Fruit fly (Drosophila melanogaster): ENCODE measurements around the gene CG9689.

The CG9689 gene

DNA sequence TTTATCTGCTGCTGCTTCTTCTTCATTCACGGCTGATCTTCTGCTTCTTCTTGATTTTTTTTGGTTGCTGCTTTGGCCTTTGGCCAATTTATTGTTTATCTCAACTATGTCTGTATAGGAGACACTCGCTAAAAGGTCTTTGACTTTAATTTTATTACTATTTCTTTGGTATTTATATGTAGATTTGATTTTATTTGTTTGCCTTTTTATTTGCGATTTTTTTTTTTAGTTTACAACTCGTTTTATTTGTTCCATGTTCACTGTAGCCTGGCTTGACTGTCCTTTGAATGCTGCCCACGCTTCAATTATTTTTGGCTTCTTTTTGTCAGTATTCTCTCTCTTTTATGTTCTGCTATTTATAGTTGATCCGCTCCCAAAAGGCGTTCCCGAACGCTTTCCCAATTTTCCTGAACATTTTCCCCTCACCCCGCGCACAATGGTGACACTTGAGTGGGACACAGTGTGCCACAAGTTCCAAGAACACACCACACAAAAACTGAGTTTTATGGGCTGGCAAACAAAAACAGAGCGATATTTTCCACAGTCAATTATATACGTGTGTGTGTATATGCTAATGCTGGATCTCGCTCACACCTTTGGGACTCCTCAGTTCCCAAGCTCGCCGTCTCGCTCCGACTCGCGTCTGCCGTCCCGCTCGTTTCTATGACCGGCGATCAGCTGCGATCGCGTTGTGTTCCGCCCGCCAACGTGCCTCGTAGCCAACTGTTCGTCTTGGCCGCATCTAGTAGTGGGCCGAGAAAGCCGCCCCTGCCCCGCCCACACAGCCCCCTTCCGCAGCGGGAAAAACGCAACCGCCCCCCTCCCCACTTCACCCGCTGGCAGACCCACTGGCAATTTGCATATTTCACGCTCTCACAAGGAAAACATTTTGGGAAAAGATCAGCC lies 5.6 kb upstream of the CG9689 start, which contains the start of gene CG15247:
TSS of gene CG15247 (minus strand) at position 725 of the 906 bp plus-strand sequence.
- peak; percentile 50 for TF ChIP-seq CG33213 (GFP tag; optimal IDR thresholded peaks at IDR 0.05)
- peak; percentile 71 for TF ChIP-seq CG11456 (GFP tag; IDR thresholded peaks at IDR 0.05)
- no peak for TF ChIP-seq her (GFP tag; optimal IDR thresholded peaks at IDR 0.05)
- peak; percentile 51 for TF ChIP-seq Hmx (GFP tag; optimal IDR thresholded peaks at IDR 0.05)
- TF ChIP-seq Bteb2 (GFP tag; optimal IDR thresholded peaks at IDR 0.05): peak; percentile 56
- no peak for TF ChIP-seq prd (optimal IDR thresholded peaks at IDR 0.05)
- peak; percentile 81 for TF ChIP-seq prd (GFP tag; IDR thresholded peaks at IDR 0.05)
- TF ChIP-seq CG6683 (GFP tag; optimal IDR thresholded peaks at IDR 0.05): no peak
- no peak for TF ChIP-seq pfk (GFP tag; optimal IDR thresholded peaks at IDR 0.05)
- no peak for TF ChIP-seq corto (GFP tag; optimal IDR thresholded peaks at IDR 0.05)
- peak; percentile 35 for TF ChIP-seq CG9609 (GFP tag; optimal IDR thresholded peaks at IDR 0.05)
- no peak for TF ChIP-seq dan (GFP tag; IDR thresholded peaks at IDR 0.05)
- TF ChIP-seq Hsf (GFP tag; optimal IDR thresholded peaks at IDR 0.05): peak; percentile 77
- TF ChIP-seq Myb (GFP tag; optimal IDR thresholded peaks at IDR 0.05): peak; percentile 52
- TF ChIP-seq CG17912 (GFP tag; optimal IDR thresholded peaks at IDR 0.05): no peak
- no peak for TF ChIP-seq HLH4C (GFP tag; IDR thresholded peaks at IDR 0.05; ENCODE audit: partially characterized antibody)
- TF ChIP-seq CG7786 (GFP tag; optimal IDR thresholded peaks at IDR 0.05): peak; percentile 50
- TF ChIP-seq CG6765 (GFP tag; optimal IDR thresholded peaks at IDR 0.05): peak; percentile 24
- peak; percentile 66 for TF ChIP-seq sd (tag; optimal IDR thresholded peaks at IDR 0.05)
- peak; percentile 81 for TF ChIP-seq H15 (GFP tag; IDR thresholded peaks at IDR 0.05)
- no peak for TF ChIP-seq Tbp (GFP tag; optimal IDR thresholded peaks at IDR 0.05)
- TF ChIP-seq B-H2 (GFP tag; optimal IDR thresholded peaks at IDR 0.05): peak; percentile 68
- TF ChIP-seq unpg (GFP tag; optimal IDR thresholded peaks at IDR 0.05): peak; percentile 80
- TF ChIP-seq PHDP (tag; optimal IDR thresholded peaks at IDR 0.05): peak; percentile 74
- TF ChIP-seq lab (GFP tag; optimal IDR thresholded peaks at IDR 0.05): peak; percentile 70
- TF ChIP-seq stwl (tag; optimal IDR thresholded peaks at IDR 0.05): no peak
- TF ChIP-seq CG7271 (tag; optimal IDR thresholded peaks at IDR 0.05): no peak
- peak; percentile 71 for TF ChIP-seq Meics (GFP tag; optimal IDR thresholded peaks at IDR 0.05)
- TF ChIP-seq dati (GFP tag; IDR thresholded peaks at IDR 0.05): no peak
- TF ChIP-seq psq (GFP tag; optimal IDR thresholded peaks at IDR 0.05): no peak
- peak; percentile 36 for TF ChIP-seq CG1529 (GFP tag; optimal IDR thresholded peaks at IDR 0.05)
- peak; percentile 59 for TF ChIP-seq CG16815 (GFP tag; optimal IDR thresholded peaks at IDR 0.05)
- TF ChIP-seq CG5953 (GFP tag; IDR thresholded peaks at IDR 0.05): peak; percentile 73
- TF ChIP-seq CG9797 (GFP tag; optimal IDR thresholded peaks at IDR 0.05): no peak
- no peak for TF ChIP-seq CG2199 (GFP tag; IDR thresholded peaks at IDR 0.05)
- peak; percentile 8 for TF ChIP-seq Lhr (GFP tag; optimal IDR thresholded peaks at IDR 0.05)
- TF ChIP-seq vvl (GFP tag; IDR thresholded peaks at IDR 0.05): peak; percentile 82
- peak; percentile 28 for TF ChIP-seq CG3995 (GFP tag; optimal IDR thresholded peaks at IDR 0.05)
- TF ChIP-seq tin (GFP tag; optimal IDR thresholded peaks at IDR 0.05): peak; percentile 67
- TF ChIP-seq az2 (GFP tag; optimal IDR thresholded peaks at IDR 0.05): peak; percentile 71
- TF ChIP-seq HLHmδ (GFP tag; optimal IDR thresholded peaks at IDR 0.05): no peak
- TF ChIP-seq onecut (GFP tag; IDR thresholded peaks at IDR 0.05): peak; percentile 73
- TF ChIP-seq CoRest (tag; optimal IDR thresholded peaks at IDR 0.05): peak; percentile 84
- peak; percentile 43 for TF ChIP-seq trh (GFP tag; optimal IDR thresholded peaks at IDR 0.05)
- TF ChIP-seq CG6854 (GFP tag; optimal IDR thresholded peaks at IDR 0.05): no peak
- TF ChIP-seq Spps (tag; optimal IDR thresholded peaks at IDR 0.05): peak; percentile 28
- TF ChIP-seq ap (GFP tag; IDR thresholded peaks at IDR 0.05): peak; percentile 70
- peak; percentile 90 for TF ChIP-seq slbo (GFP tag; IDR thresholded peaks at IDR 0.05)
- TF ChIP-seq CG12071 (GFP tag; optimal IDR thresholded peaks at IDR 0.05): peak; percentile 37
- no peak for TF ChIP-seq Hey (tag; optimal IDR thresholded peaks at IDR 0.05)
